Fruit fly (Drosophila melanogaster): ENCODE measurements around the gene CG7611.

CG7611 gene

dm6 chr3L:21507955-21508354, 15.0 kb upstream of the CG7611 start:
- no peak for TF ChIP-seq OdsH (GFP tag; optimal IDR thresholded peaks at IDR 0.05)
- TF ChIP-seq CG1621 (tag; optimal IDR thresholded peaks at IDR 0.05): no peak
- no peak for TF ChIP-seq Eip93F (GFP tag; optimal IDR thresholded peaks at IDR 0.05)
- TF ChIP-seq dac (GFP tag; optimal IDR thresholded peaks at IDR 0.05): no peak
- no peak for TF ChIP-seq CG8119 (GFP tag; IDR thresholded peaks at IDR 0.05)
- TF ChIP-seq Hr38 (GFP tag; optimal IDR thresholded peaks at IDR 0.05): no peak
- no peak for TF ChIP-seq CG31627 (GFP tag; optimal IDR thresholded peaks at IDR 0.05)
- no peak for TF ChIP-seq Hr4 (GFP tag; optimal IDR thresholded peaks at IDR 0.05)
- TF ChIP-seq dsx (GFP tag; optimal IDR thresholded peaks at IDR 0.05; ENCODE audit: poor library complexity, severe bottlenecking): no peak
- TF ChIP-seq svp (GFP tag): no peak
- TF ChIP-seq Sox14 (GFP tag; optimal IDR thresholded peaks at IDR 0.05): no peak
- no peak for TF ChIP-seq Eip75B (GFP tag; optimal IDR thresholded peaks at IDR 0.05)
- TF ChIP-seq Eip78C (GFP tag): no peak
- TF ChIP-seq Hr39 (GFP tag; optimal IDR thresholded peaks at IDR 0.05): no peak
- TF ChIP-seq CG3032 (tag; optimal IDR thresholded peaks at IDR 0.05): no peak
- TF ChIP-seq Gug (GFP tag; IDR thresholded peaks at IDR 0.05): no peak

- peak; percentile 45 for TF ChIP-seq Eip78C (GFP tag)
- TF ChIP-seq CG6792 (GFP tag; optimal IDR thresholded peaks at IDR 0.05): no peak
Measured at dm6 chr3L:21508621-21509020, 14.4 kb upstream of the CG7611 start.

- TF ChIP-seq CG10669 (GFP tag; optimal IDR thresholded peaks at IDR 0.05): peak; percentile 57
- peak; percentile 63 for TF ChIP-seq lz (GFP tag; optimal IDR thresholded peaks at IDR 0.05)
- TF ChIP-seq achi (GFP tag; optimal IDR thresholded peaks at IDR 0.05): peak; percentile 67
- peak; percentile 34 for TF ChIP-seq CG8632 (GFP tag; optimal IDR thresholded peaks at IDR 0.05)
- peak; percentile 4 for TF ChIP-seq vri (GFP tag; optimal IDR thresholded peaks at IDR 0.05)
- peak; percentile 78 for TF ChIP-seq Eip75B (GFP tag; optimal IDR thresholded peaks at IDR 0.05)
- peak; percentile 80 for TF ChIP-seq CG32006 (GFP tag; optimal IDR thresholded peaks at IDR 0.05)
- peak; percentile 55 for TF ChIP-seq CG10631 (GFP tag; optimal IDR thresholded peaks at IDR 0.05)
- peak; percentile 51 for TF ChIP-seq CG6808 (GFP tag; optimal IDR thresholded peaks at IDR 0.05)
- peak; percentile 61 for TF ChIP-seq Sox102F (GFP tag; optimal IDR thresholded peaks at IDR 0.05)
- peak; percentile 53 for TF ChIP-seq CG34406 (GFP tag; optimal IDR thresholded peaks at IDR 0.05)
- peak; percentile 69 for TF ChIP-seq Hr39 (GFP tag; optimal IDR thresholded peaks at IDR 0.05)
- peak; percentile 73 for TF ChIP-seq esn (GFP tag; optimal IDR thresholded peaks at IDR 0.05)
- TF ChIP-seq CG31627 (GFP tag; optimal IDR thresholded peaks at IDR 0.05): peak; percentile 58
- TF ChIP-seq OdsH (GFP tag; optimal IDR thresholded peaks at IDR 0.05): peak; percentile 68
- TF ChIP-seq Eip93F (GFP tag; optimal IDR thresholded peaks at IDR 0.05): no peak
- no peak for TF ChIP-seq dsx (GFP tag; optimal IDR thresholded peaks at IDR 0.05; ENCODE audit: poor library complexity, severe bottlenecking)
- no peak for TF ChIP-seq Hr38 (GFP tag; optimal IDR thresholded peaks at IDR 0.05)
- TF ChIP-seq cyc (GFP tag; optimal IDR thresholded peaks at IDR 0.05): peak; percentile 45
- peak; percentile 52 for TF ChIP-seq topi (GFP tag; optimal IDR thresholded peaks at IDR 0.05)
- TF ChIP-seq CG8319 (GFP tag; optimal IDR thresholded peaks at IDR 0.05): peak; percentile 36
- peak; percentile 53; the same call in 2 of the 3 replicates for TF ChIP-seq CG8119 (GFP tag; IDR thresholded peaks at IDR 0.05)
- no peak for TF ChIP-seq CG11294 (GFP tag; IDR thresholded peaks at IDR 0.05)
- TF ChIP-seq dac (GFP tag; optimal IDR thresholded peaks at IDR 0.05): peak; percentile 40
- TF ChIP-seq CG6792 (GFP tag; optimal IDR thresholded peaks at IDR 0.05): peak; percentile 62
- peak; percentile 62 for TF ChIP-seq CG3032 (tag; optimal IDR thresholded peaks at IDR 0.05)
- peak; percentile 52 for TF ChIP-seq CG4318 (GFP tag; optimal IDR thresholded peaks at IDR 0.05)
- TF ChIP-seq Lpt (GFP tag; optimal IDR thresholded peaks at IDR 0.05): peak; percentile 53
- peak; percentile 51 for TF ChIP-seq Ets21C (GFP tag; optimal IDR thresholded peaks at IDR 0.05)
- peak; percentile 49 for TF ChIP-seq Sox14 (GFP tag; optimal IDR thresholded peaks at IDR 0.05)
- peak; percentile 54 for TF ChIP-seq CG7368 (GFP tag; optimal IDR thresholded peaks at IDR 0.05)
- TF ChIP-seq CG11762 (GFP tag; optimal IDR thresholded peaks at IDR 0.05; ENCODE audit: insufficient read depth): peak; percentile 25
- TF ChIP-seq spab (GFP tag; optimal IDR thresholded peaks at IDR 0.05): peak; percentile 13
- peak; percentile 88 for TF ChIP-seq Eip78C (GFP tag)
- TF ChIP-seq CG6163 (GFP tag; IDR thresholded peaks at IDR 0.05): peak; percentile 67
- peak; percentile 68 for TF ChIP-seq net (GFP tag; optimal IDR thresholded peaks at IDR 0.05)
- no peak for TF ChIP-seq Blimp-1 (GFP tag; optimal IDR thresholded peaks at IDR 0.05)
- TF ChIP-seq fd85E (GFP tag; optimal IDR thresholded peaks at IDR 0.05): no peak
- TF ChIP-seq salr (GFP tag; optimal IDR thresholded peaks at IDR 0.05): no peak
- TF ChIP-seq fkh (GFP tag; optimal IDR thresholded peaks at IDR 0.05): no peak
- TF ChIP-seq acj6 (GFP tag; optimal IDR thresholded peaks at IDR 0.05): peak; percentile 73
Measured at dm6 chr3L:21509488-21510122, 13.4 kb upstream of the CG7611 start.
